Worm (Caenorhabditis elegans): ENCODE results near the gene R11F4.2.

Gene R11F4.2

ce11 chrII:4089183-4089582, 6.3 kb downstream of the R11F4.2 start:
- TF ChIP-seq tra-4 (tag; optimal IDR thresholded peaks at IDR 0.05): no peak
- no peak for TF ChIP-seq B0310.2 (tag; optimal IDR thresholded peaks at IDR 0.05)
- no peak for TF ChIP-seq hmbx-1 (tag; optimal IDR thresholded peaks at IDR 0.05)
- no peak for TF ChIP-seq F13C5.2 (tag; optimal IDR thresholded peaks at IDR 0.05)
- no peak for TF ChIP-seq ceh-13 (GFP tag; optimal IDR thresholded peaks at IDR 0.05)
- no peak for TF ChIP-seq aly-1 (tag; optimal IDR thresholded peaks at IDR 0.05)
- TF ChIP-seq sea-1 (GFP tag; conservative IDR thresholded peaks at IDR 0.05): no peak
- TF ChIP-seq ets-7 (tag; optimal IDR thresholded peaks at IDR 0.05): no peak
- no peak for TF ChIP-seq scrt-1 (GFP tag; IDR thresholded peaks at IDR 0.05)
- no peak for TF ChIP-seq tbx-11 (GFP tag; IDR thresholded peaks at IDR 0.05)
- TF ChIP-seq tbx-37 (GFP tag; conservative IDR thresholded peaks at IDR 0.05): no peak
- TF ChIP-seq hnd-1 (tag; optimal IDR thresholded peaks at IDR 0.05): no peak
- no peak for TF ChIP-seq pes-1 (GFP tag; IDR thresholded peaks at IDR 0.05)
- no peak for TF ChIP-seq flt-1 (GFP tag; IDR thresholded peaks at IDR 0.05)
- no peak for TF ChIP-seq hmg-4 (GFP tag; optimal IDR thresholded peaks at IDR 0.05)
- TF ChIP-seq ceh-36 (tag; optimal IDR thresholded peaks at IDR 0.05): no peak
- TF ChIP-seq ama-1 (optimal IDR thresholded peaks at IDR 0.05): no peak

ce11 chrII:4090790-4091189, 7.9 kb downstream of the R11F4.2 start:
- TF ChIP-seq tra-4 (tag; optimal IDR thresholded peaks at IDR 0.05) (no peak), tbx-37 (GFP tag; conservative IDR thresholded peaks at IDR 0.05) (no peak), ets-7 (tag; optimal IDR thresholded peaks at IDR 0.05) (no peak), hnd-1 (tag; optimal IDR thresholded peaks at IDR 0.05) (no peak)

ce11 chrII:4091828-4092227, 9.0 kb downstream of the R11F4.2 start, which contains the start of gene R11F4.1:
Gene R11F4.1 (plus strand): TSS chrII:4091930.
- TF ChIP-seq pes-1 (GFP tag; IDR thresholded peaks at IDR 0.05): no peak
- no peak for TF ChIP-seq tbx-37 (GFP tag; conservative IDR thresholded peaks at IDR 0.05)
- TF ChIP-seq scrt-1 (GFP tag; IDR thresholded peaks at IDR 0.05): no peak
- TF ChIP-seq hmg-4 (GFP tag; optimal IDR thresholded peaks at IDR 0.05): no peak
- no peak for TF ChIP-seq ceh-36 (tag; optimal IDR thresholded peaks at IDR 0.05)
- no peak for TF ChIP-seq tbx-11 (GFP tag; IDR thresholded peaks at IDR 0.05)
- TF ChIP-seq F13C5.2 (tag; optimal IDR thresholded peaks at IDR 0.05): no peak
- no peak for TF ChIP-seq ama-1 (optimal IDR thresholded peaks at IDR 0.05)
- no peak for TF ChIP-seq hmbx-1 (tag; optimal IDR thresholded peaks at IDR 0.05)
- TF ChIP-seq ets-7 (tag; optimal IDR thresholded peaks at IDR 0.05): no peak

DNA sequence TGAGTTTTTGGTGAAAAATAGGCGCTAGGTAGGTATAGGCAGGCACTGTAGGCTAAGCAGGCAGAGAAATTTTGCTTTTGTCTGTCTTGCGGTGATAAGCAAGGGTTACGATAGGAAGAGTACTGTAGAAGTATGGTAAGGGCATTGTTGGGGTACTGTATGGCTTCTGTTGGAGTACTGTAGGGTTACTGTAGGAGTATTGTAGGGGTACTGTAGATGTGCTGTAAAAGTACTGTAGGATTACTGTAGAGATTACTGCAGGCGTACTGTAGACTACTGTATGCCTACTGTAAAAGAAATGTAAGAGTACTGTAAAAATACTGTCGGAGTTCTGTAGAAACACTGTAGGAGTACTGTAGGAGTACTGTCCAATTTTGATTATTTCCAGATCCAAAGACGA, 9.6 kb downstream of the R11F4.2 start:
- TF ChIP-seq flt-1 (GFP tag; IDR thresholded peaks at IDR 0.05) (no peak), tbx-37 (GFP tag; conservative IDR thresholded peaks at IDR 0.05) (no peak), aly-1 (tag; optimal IDR thresholded peaks at IDR 0.05) (no peak), scrt-1 (GFP tag; IDR thresholded peaks at IDR 0.05) (no peak), sea-1 (GFP tag; conservative IDR thresholded peaks at IDR 0.05) (no peak), tbx-11 (GFP tag; IDR thresholded peaks at IDR 0.05) (no peak), hmbx-1 (tag; optimal IDR thresholded peaks at IDR 0.05) (no peak), pes-1 (GFP tag; IDR thresholded peaks at IDR 0.05) (no peak), F13C5.2 (tag; optimal IDR thresholded peaks at IDR 0.05) (no peak)

- no peak for TF ChIP-seq hmg-4 (GFP tag; optimal IDR thresholded peaks at IDR 0.05)
- 0 out of 2 replicates have a peak, but pooled peaks have one; percentile 51 for TF ChIP-seq sea-1 (GFP tag; conservative IDR thresholded peaks at IDR 0.05)
These were observed 11.4 kb downstream of the R11F4.2 start for ce11 chrII:4094030-4094846.

- no peak for TF ChIP-seq hmbx-1 (tag; optimal IDR thresholded peaks at IDR 0.05)
- no peak for TF ChIP-seq tbx-37 (GFP tag; conservative IDR thresholded peaks at IDR 0.05)
These were observed 15.9 kb downstream of the R11F4.2 start for ce11 chrII:4098759-4099158.

- TF ChIP-seq scrt-1 (GFP tag; IDR thresholded peaks at IDR 0.05) (no peak), ceh-13 (GFP tag; optimal IDR thresholded peaks at IDR 0.05) (no peak), tbx-11 (GFP tag; IDR thresholded peaks at IDR 0.05) (no peak), hmbx-1 (tag; optimal IDR thresholded peaks at IDR 0.05) (no peak), pes-1 (GFP tag; IDR thresholded peaks at IDR 0.05) (no peak), aly-1 (tag; optimal IDR thresholded peaks at IDR 0.05) (no peak), tra-4 (tag; optimal IDR thresholded peaks at IDR 0.05) (no peak), F13C5.2 (tag; optimal IDR thresholded peaks at IDR 0.05) (no peak), tbx-37 (GFP tag; conservative IDR thresholded peaks at IDR 0.05) (no peak), sea-1 (GFP tag; conservative IDR thresholded peaks at IDR 0.05) (no peak), ceh-36 (tag; optimal IDR thresholded peaks at IDR 0.05) (no peak), ets-7 (tag; optimal IDR thresholded peaks at IDR 0.05) (no peak)
These were observed 17.6 kb downstream of the R11F4.2 start, which contains the start of gene rhgf-2 for ce11 chrII:4100485-4100884. Gene rhgf-2 (plus strand): TSS chrII:4100785.

ce11 chrII:4102723-4103122, 19.9 kb downstream of the R11F4.2 start:
- TF ChIP-seq tra-4 (tag; optimal IDR thresholded peaks at IDR 0.05) (no peak), hmg-4 (GFP tag; optimal IDR thresholded peaks at IDR 0.05) (no peak), sea-1 (GFP tag; conservative IDR thresholded peaks at IDR 0.05) (no peak), tbx-11 (GFP tag; IDR thresholded peaks at IDR 0.05) (no peak), scrt-1 (GFP tag; IDR thresholded peaks at IDR 0.05) (no peak), pes-1 (GFP tag; IDR thresholded peaks at IDR 0.05) (no peak), hmbx-1 (tag; optimal IDR thresholded peaks at IDR 0.05) (no peak), tbx-37 (GFP tag; conservative IDR thresholded peaks at IDR 0.05) (no peak), ceh-36 (tag; optimal IDR thresholded peaks at IDR 0.05) (no peak)
